Fruit fly (Drosophila melanogaster): Measurements from ENCODE around the gene p.

p gene

dm6 chr3R:8712722-8713131 is 42.2 kb upstream of the p start, which contains the start of gene CG8112 (continued):
- TF ChIP-seq CG8388 (GFP tag; optimal IDR thresholded peaks at IDR 0.05) = peak; percentile 14

dm6 chr3R:8711890-8712449 is 41.5 kb upstream of the p start:
- TF ChIP-seq so (GFP tag; IDR thresholded peaks at IDR 0.05) (0 out of 3 replicates have a peak, but pooled peaks have one; percentile 45), CG15011 (GFP tag; optimal IDR thresholded peaks at IDR 0.05) (no peak), Hr51 (GFP tag; optimal IDR thresholded peaks at IDR 0.05) (peak in 1 of 2 experiments; percentile 63), hkb (optimal IDR thresholded peaks at IDR 0.05) (no peak), hkb (GFP tag; IDR thresholded peaks at IDR 0.05) (peak; percentile 52; the same call in 1 of the 2 replicates), Stat92E (GFP tag; optimal IDR thresholded peaks at IDR 0.05) (no peak), ci (GFP tag; IDR thresholded peaks at IDR 0.05) (peak; percentile 35; the same call in 2 of the 3 replicates), CG17385 (GFP tag; optimal IDR thresholded peaks at IDR 0.05) (peak; percentile 19), CG14441 (GFP tag; IDR thresholded peaks at IDR 0.05) (no peak), dpn (GFP tag; optimal IDR thresholded peaks at IDR 0.05) (peak in 1 of 2 experiments; percentile 27), mirr (GFP tag; optimal IDR thresholded peaks at IDR 0.05) (peak; percentile 48), chinmo (GFP tag; IDR thresholded peaks at IDR 0.05; ENCODE audit: partially characterized antibody) (0 out of 4 replicates have a peak, but pooled peaks have one; percentile 35), Oaz (GFP tag; IDR thresholded peaks at IDR 0.05) (no peak), zfh1 (GFP tag; IDR thresholded peaks at IDR 0.05) (0 out of 3 replicates have a peak, but pooled peaks have one; percentile 3), CkIIα-i1 (GFP tag; IDR thresholded peaks at IDR 0.05) (no peak), Pdp1 (GFP tag; optimal IDR thresholded peaks at IDR 0.05) (no peak), PHDP (tag; optimal IDR thresholded peaks at IDR 0.05) (peak; percentile 3), bbx (GFP tag; IDR thresholded peaks at IDR 0.05; ENCODE audit: partially characterized antibody) (0 out of 2 replicates have a peak, but pooled peaks have one; percentile 33), bsh (GFP tag; optimal IDR thresholded peaks at IDR 0.05) (peak in 1 of 2 experiments; percentile 50), Vsx1 (GFP tag; optimal IDR thresholded peaks at IDR 0.05) (peak; percentile 60), CG30020 (tag; optimal IDR thresholded peaks at IDR 0.05) (no peak), grau (tag; optimal IDR thresholded peaks at IDR 0.05) (no peak), Med (GFP tag) (peak; percentile 5), sens-2 (GFP tag; IDR thresholded peaks at IDR 0.05) (peak; percentile 60; the same call in 1 of the 2 replicates), row (GFP tag; IDR thresholded peaks at IDR 0.05) (peak; percentile 37; the same call in 1 of the 3 replicates), CG1529 (GFP tag; optimal IDR thresholded peaks at IDR 0.05) (no peak), Sox100B (GFP tag; optimal IDR thresholded peaks at IDR 0.05) (peak; percentile 17), phol (tag; optimal IDR thresholded peaks at IDR 0.05) (peak; percentile 19), Asciz (GFP tag; optimal IDR thresholded peaks at IDR 0.05) (peak; percentile 41), CG17328 (GFP tag; IDR thresholded peaks at IDR 0.05) (peak; percentile 7; the same call in 1 of the 2 replicates), CG10959 (GFP tag; IDR thresholded peaks at IDR 0.05) (0 out of 2 replicates have a peak, but pooled peaks have one; percentile 28), CG10209 (GFP tag; optimal IDR thresholded peaks at IDR 0.05) (no peak), Trl (optimal IDR thresholded peaks at IDR 0.05) (no peak), Trl (GFP tag; optimal IDR thresholded peaks at IDR 0.05) (no peak), CG3407 (GFP tag; optimal IDR thresholded peaks at IDR 0.05) (peak; percentile 23), CG3163 (GFP tag; optimal IDR thresholded peaks at IDR 0.05) (peak; percentile 1), Ada2b (GFP tag; IDR thresholded peaks at IDR 0.05) (no peak), Oli (tag; optimal IDR thresholded peaks at IDR 0.05) (peak; percentile 45), CrebB (tag; optimal IDR thresholded peaks at IDR 0.05) (no peak), CG18599 (GFP tag; optimal IDR thresholded peaks at IDR 0.05) (peak; percentile 12), CG12299 (tag; optimal IDR thresholded peaks at IDR 0.05) (no peak), z (GFP tag; IDR thresholded peaks at IDR 0.05) (no peak), CG1832 (GFP tag; optimal IDR thresholded peaks at IDR 0.05) (no peak), CG4707 (GFP tag; optimal IDR thresholded peaks at IDR 0.05) (peak; percentile 86), Hmr (GFP tag; optimal IDR thresholded peaks at IDR 0.05) (no peak), CG17359 (tag; optimal IDR thresholded peaks at IDR 0.05) (peak; percentile 36)

Data from whole organism, embryonic.